Fruit fly (Drosophila melanogaster): ENCODE measurements around the gene Pp2C1.
A peak's percentile ranks its signal among the peaks of the same experiment; 100 is the strongest.

Pp2C1 gene

dm6 chrX:4687778-4688399 lies 1.2 kb upstream of the Pp2C1 start, which contains the start of gene ctp (continued):
- TF ChIP-seq Ets96B (tag; optimal IDR thresholded peaks at IDR 0.05) (peak; percentile 15), Smox (GFP tag; optimal IDR thresholded peaks at IDR 0.05) (peak; percentile 46), dac (GFP tag; optimal IDR thresholded peaks at IDR 0.05) (no peak), CG32006 (GFP tag; optimal IDR thresholded peaks at IDR 0.05) (peak; percentile 32), cyc (GFP tag; optimal IDR thresholded peaks at IDR 0.05) (peak; percentile 18), Sox14 (GFP tag; optimal IDR thresholded peaks at IDR 0.05) (peak; percentile 32), CG7368 (GFP tag; optimal IDR thresholded peaks at IDR 0.05) (peak; percentile 34), CG6276 (GFP tag; optimal IDR thresholded peaks at IDR 0.05) (no peak), CG16779 (tag; optimal IDR thresholded peaks at IDR 0.05) (peak; percentile 63), CG6854 (GFP tag; optimal IDR thresholded peaks at IDR 0.05) (peak; percentile 47), topi (GFP tag; optimal IDR thresholded peaks at IDR 0.05) (peak; percentile 38), Eip78C (GFP tag) (peak; percentile 66), CG4318 (GFP tag; optimal IDR thresholded peaks at IDR 0.05) (no peak), Sox15 (GFP tag; optimal IDR thresholded peaks at IDR 0.05) (no peak), Met (GFP tag; optimal IDR thresholded peaks at IDR 0.05) (peak; percentile 40), CG11902 (GFP tag; optimal IDR thresholded peaks at IDR 0.05) (no peak), esn (GFP tag; optimal IDR thresholded peaks at IDR 0.05) (peak; percentile 60), Blimp-1 (GFP tag; optimal IDR thresholded peaks at IDR 0.05) (no peak), pdm3 (GFP tag; optimal IDR thresholded peaks at IDR 0.05) (peak; percentile 68), Sox102F (GFP tag; optimal IDR thresholded peaks at IDR 0.05) (peak; percentile 59), dsx (GFP tag; optimal IDR thresholded peaks at IDR 0.05; ENCODE audit: poor library complexity, severe bottlenecking) (peak; percentile 38), Eip93F (GFP tag; optimal IDR thresholded peaks at IDR 0.05) (no peak), Hr39 (GFP tag; optimal IDR thresholded peaks at IDR 0.05) (peak; percentile 43), lz (GFP tag; optimal IDR thresholded peaks at IDR 0.05) (peak; percentile 33), salr (GFP tag; optimal IDR thresholded peaks at IDR 0.05) (no peak), CG10631 (GFP tag; optimal IDR thresholded peaks at IDR 0.05) (peak; percentile 36), Lpt (GFP tag; optimal IDR thresholded peaks at IDR 0.05) (peak; percentile 16), CG11294 (GFP tag; IDR thresholded peaks at IDR 0.05) (no peak), svp (GFP tag) (peak; percentile 67), acj6 (GFP tag; optimal IDR thresholded peaks at IDR 0.05) (peak; percentile 44), CG15336 (GFP tag; IDR thresholded peaks at IDR 0.05) (peak; percentile 15; the same call in 1 of the 2 replicates), CG9139 (GFP tag; optimal IDR thresholded peaks at IDR 0.05) (no peak), CG11762 (GFP tag; optimal IDR thresholded peaks at IDR 0.05; ENCODE audit: insufficient read depth) (no peak), fd59A (GFP tag; optimal IDR thresholded peaks at IDR 0.05) (no peak), ss (GFP tag; optimal IDR thresholded peaks at IDR 0.05) (peak; percentile 50 to 56)

DNA sequence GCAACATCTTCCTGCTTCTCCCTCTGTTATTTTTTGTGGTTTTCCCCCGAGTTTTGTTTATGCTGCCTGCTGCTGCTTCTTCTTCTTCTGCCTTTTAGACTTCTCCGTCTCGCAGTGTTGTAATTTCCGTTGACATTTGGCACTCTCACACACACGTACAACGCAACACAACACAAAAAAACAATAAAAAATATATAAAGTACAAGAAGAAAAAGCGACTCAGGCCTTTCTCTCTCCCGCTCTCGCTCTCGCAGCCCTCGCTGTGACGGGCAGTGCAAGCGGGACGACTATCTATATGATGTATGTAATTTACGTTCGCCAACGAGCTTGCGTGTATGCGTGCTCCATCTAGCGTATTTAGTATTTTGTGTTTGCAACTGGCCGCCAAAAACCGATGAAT lies 553 bp downstream of the Pp2C1 start:
- TF ChIP-seq Sox15 (GFP tag; optimal IDR thresholded peaks at IDR 0.05) (no peak), cyc (GFP tag; optimal IDR thresholded peaks at IDR 0.05) (no peak), ss (GFP tag; optimal IDR thresholded peaks at IDR 0.05) (peak; percentile 81 to 93), Sox14 (GFP tag; optimal IDR thresholded peaks at IDR 0.05) (peak; percentile 61), Hr4 (GFP tag; optimal IDR thresholded peaks at IDR 0.05) (peak; percentile 36), CG3032 (tag; optimal IDR thresholded peaks at IDR 0.05) (peak; percentile 63), CG31627 (GFP tag; optimal IDR thresholded peaks at IDR 0.05) (no peak), pdm3 (GFP tag; optimal IDR thresholded peaks at IDR 0.05) (peak; percentile 60), Ets96B (tag; optimal IDR thresholded peaks at IDR 0.05) (peak; percentile 77), Sox102F (GFP tag; optimal IDR thresholded peaks at IDR 0.05) (peak; percentile 53), CG6808 (GFP tag; optimal IDR thresholded peaks at IDR 0.05) (peak; percentile 81), CG9139 (GFP tag; optimal IDR thresholded peaks at IDR 0.05) (peak; percentile 82), CG6854 (GFP tag; optimal IDR thresholded peaks at IDR 0.05) (peak; percentile 40), Eip78C (GFP tag) (peak; percentile 50), svp (GFP tag) (peak; percentile 93), CG6163 (GFP tag; IDR thresholded peaks at IDR 0.05) (peak; percentile 90), CG11294 (GFP tag; IDR thresholded peaks at IDR 0.05) (0 out of 2 replicates have a peak, but pooled peaks have one; percentile 13), Blimp-1 (GFP tag; optimal IDR thresholded peaks at IDR 0.05) (peak; percentile 5), topi (GFP tag; optimal IDR thresholded peaks at IDR 0.05) (peak; percentile 43), fd85E (GFP tag; optimal IDR thresholded peaks at IDR 0.05) (no peak), CG6792 (GFP tag; optimal IDR thresholded peaks at IDR 0.05) (no peak), Hr38 (GFP tag; optimal IDR thresholded peaks at IDR 0.05) (no peak), salr (GFP tag; optimal IDR thresholded peaks at IDR 0.05) (peak; percentile 48 to 69), CG3919 (GFP tag; optimal IDR thresholded peaks at IDR 0.05) (no peak), CG16779 (tag; optimal IDR thresholded peaks at IDR 0.05) (peak; percentile 83), CG7368 (GFP tag; optimal IDR thresholded peaks at IDR 0.05) (no peak), lz (GFP tag; optimal IDR thresholded peaks at IDR 0.05) (peak; percentile 14), CG10669 (GFP tag; optimal IDR thresholded peaks at IDR 0.05) (peak; percentile 56), CG8632 (GFP tag; optimal IDR thresholded peaks at IDR 0.05) (peak; percentile 37), CG8119 (GFP tag; IDR thresholded peaks at IDR 0.05) (peak; percentile 69)

All from whole organism, prepupa.